Fruit fly (Drosophila melanogaster): ENCODE measurements around the gene f.

- TF ChIP-seq Atf3 (GFP tag; optimal IDR thresholded peaks at IDR 0.05) (no peak), CG4404 (GFP tag; IDR thresholded peaks at IDR 0.05) (no peak), trem (tag; optimal IDR thresholded peaks at IDR 0.05) (no peak), ash1 (GFP tag; optimal IDR thresholded peaks at IDR 0.05) (no peak), MESR4 (GFP tag; optimal IDR thresholded peaks at IDR 0.05) (peak; percentile 91), shn (GFP tag; optimal IDR thresholded peaks at IDR 0.05) (no peak), Dfd (GFP tag; optimal IDR thresholded peaks at IDR 0.05) (no peak), kah (GFP tag; optimal IDR thresholded peaks at IDR 0.05) (no peak)
Observed at dm6 chrX:17302202-17303061, 69.7 kb downstream of the f start.

All from whole organism, embryonic.